Worm (Caenorhabditis elegans) whole organism, early embryonic: ENCODE measurements around the gene T03D3.5.

Source experiments
- B0310.2 ChIP-seq: sonication (generic microtip); optimal IDR thresholded peaks from 2 replicates; lab custom pipeline; 2016; ENCODE audit warnings: mild to moderate bottlenecking, missing genetic modification characterization, missing compliant biosample characterization
- F13C5.2 ChIP-seq: sonication (generic microtip); optimal IDR thresholded peaks from 2 replicates; lab custom pipeline; 2017; ENCODE audit warnings: mild to moderate bottlenecking, missing genetic modification characterization, inconsistent platforms, missing compliant biosample characterization
- aly-1 ChIP-seq: sonication (generic microtip); optimal IDR thresholded peaks from 2 replicates; lab custom pipeline; 2016; ENCODE audit warnings: missing genetic modification characterization, missing compliant biosample characterization
- ama-1 ChIP-seq: fragments of 150-350 bp; optimal IDR thresholded peaks from 2 replicates; lab custom pipeline; 2014
- ceh-13 ChIP-seq: fragments of 200-800 bp; sonication (Bioruptor generic); optimal IDR thresholded peaks from 2 replicates; lab custom pipeline; 2018; ENCODE audit warnings: mild to moderate bottlenecking, missing genetic modification characterization, missing compliant biosample characterization
- ceh-36 ChIP-seq: sonication (generic microtip); optimal IDR thresholded peaks from 2 replicates; lab custom pipeline; 2016; ENCODE audit warnings: missing genetic modification characterization, inconsistent platforms, missing compliant biosample characterization
- ets-7 ChIP-seq: sonication (generic microtip); optimal IDR thresholded peaks from 2 replicates; lab custom pipeline; 2016; ENCODE audit warnings: missing genotype, missing genetic modification characterization, missing compliant biosample characterization
- flt-1 ChIP-seq: fragments of 200-800 bp; sonication (Bioruptor generic); IDR thresholded peaks from 2 replicates; pipeline ENCODE4 v1.3.6; 2022; ENCODE audit warnings: missing genetic modification characterization, missing compliant biosample characterization
- hmbx-1 ChIP-seq: sonication (generic microtip); optimal IDR thresholded peaks from 2 replicates; lab custom pipeline; 2016; ENCODE audit warnings: mild to moderate bottlenecking, missing genetic modification characterization, missing compliant biosample characterization
- hmg-4 ChIP-seq: fragments of 200-800 bp; sonication (Bioruptor generic); optimal IDR thresholded peaks from 2 replicates; lab custom pipeline; 2018; ENCODE audit warnings: mild to moderate bottlenecking, missing genetic modification characterization, missing compliant biosample characterization
- hnd-1 ChIP-seq: sonication (generic microtip); optimal IDR thresholded peaks from 2 replicates; lab custom pipeline; 2016; ENCODE audit warnings: missing genetic modification characterization, missing compliant biosample characterization
- pes-1 ChIP-seq: fragments of 200-800 bp; sonication (Bioruptor generic); IDR thresholded peaks from 2 replicates; pipeline ENCODE4 v1.3.6; 2022; ENCODE audit warnings: missing genetic modification reagents, missing genetic modification characterization, missing compliant biosample characterization
- scrt-1 ChIP-seq: fragments of 200-800 bp; sonication (Bioruptor generic); IDR thresholded peaks from 2 replicates; pipeline ENCODE4 v1.3.6; 2022; ENCODE audit warnings: missing genetic modification characterization, missing compliant biosample characterization
- sea-1 ChIP-seq: fragments of 200-800 bp; sonication (Bioruptor generic); conservative IDR thresholded peaks from 2 replicates; pipeline ENCODE4 v1.3.6; 2022; ENCODE audit warnings: missing genetic modification characterization, missing compliant biosample characterization
- tbx-11 ChIP-seq: fragments of 200-800 bp; sonication (Bioruptor generic); IDR thresholded peaks from 2 replicates; pipeline ENCODE4 v1.3.6; 2022; ENCODE audit warnings: missing genetic modification characterization, missing compliant biosample characterization
- tbx-37 ChIP-seq: fragments of 200-800 bp; sonication (Bioruptor generic); conservative IDR thresholded peaks from 2 replicates; pipeline ENCODE4 v1.3.6; 2022; ENCODE audit warnings: missing genetic modification reagents, missing genetic modification characterization, missing compliant biosample characterization
- tra-4 ChIP-seq: sonication (generic microtip); optimal IDR thresholded peaks from 2 replicates; lab custom pipeline; 2017; ENCODE audit warnings: missing genetic modification characterization, missing compliant biosample characterization

T03D3.5 gene

DNA sequence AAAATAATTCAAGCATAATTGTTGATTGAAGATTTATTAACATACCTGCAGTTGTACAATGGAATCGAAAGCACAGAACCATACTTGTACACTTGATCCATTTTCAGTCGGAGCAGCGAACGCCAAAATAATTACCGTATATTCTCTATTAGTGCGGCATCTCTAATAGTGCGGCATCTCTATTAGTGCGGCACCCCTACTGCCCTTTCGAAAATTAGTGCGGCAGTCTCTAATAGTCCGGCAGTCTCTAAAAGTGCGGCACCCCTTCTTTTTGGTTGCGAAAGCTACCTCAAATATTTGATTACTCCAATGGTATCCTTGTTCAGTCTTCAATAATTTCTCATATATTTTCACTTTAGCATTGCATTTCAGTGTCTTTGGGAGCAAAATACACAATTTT, 8.5 kb downstream of the T03D3.5 start, which contains the start of gene srt-34:
srt-34 (minus strand) TSS at position 101 of the 400 bp plus-strand sequence.
- TF ChIP-seq ama-1 (lab: Kevin White, UChicago) (no peak), scrt-1 (GFP tag; lab: Robert Waterston, UW) (no peak), sea-1 (GFP tag; lab: Robert Waterston, UW) (no peak), pes-1 (GFP tag; lab: Robert Waterston, UW) (no peak), F13C5.2 (tag; lab: Kevin White, UChicago) (no peak), ceh-36 (tag; lab: Kevin White, UChicago) (no peak), tra-4 (tag; lab: Kevin White, UChicago) (no peak)

DNA sequence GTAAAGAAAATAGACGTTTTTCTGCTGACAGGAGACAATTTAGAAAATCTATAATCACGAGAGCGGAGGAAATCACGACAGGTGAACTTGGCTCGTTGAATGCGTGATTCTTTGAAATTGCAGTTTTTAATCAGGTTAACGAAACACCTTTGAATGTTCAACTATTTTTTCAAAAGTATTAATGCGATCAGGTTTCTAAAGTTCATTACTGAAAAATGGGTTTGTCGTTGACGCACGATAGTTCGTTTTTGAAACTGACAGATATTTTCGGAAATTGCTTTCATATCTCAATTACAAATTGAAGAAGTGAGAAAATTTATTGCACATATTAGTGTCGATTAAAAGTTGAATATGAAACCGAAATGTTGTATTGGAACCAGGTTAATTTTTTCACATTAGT, 10.7 kb downstream of the T03D3.5 start, which contains the start of gene F54E2.5:
F54E2.5 (minus strand) TSS at position 101 of the 400 bp plus-strand sequence.
- TF ChIP-seq sea-1 (GFP tag; lab: Robert Waterston, UW) (no peak), hmg-4 (GFP tag; lab: Kevin White, UChicago) (no peak)

DNA sequence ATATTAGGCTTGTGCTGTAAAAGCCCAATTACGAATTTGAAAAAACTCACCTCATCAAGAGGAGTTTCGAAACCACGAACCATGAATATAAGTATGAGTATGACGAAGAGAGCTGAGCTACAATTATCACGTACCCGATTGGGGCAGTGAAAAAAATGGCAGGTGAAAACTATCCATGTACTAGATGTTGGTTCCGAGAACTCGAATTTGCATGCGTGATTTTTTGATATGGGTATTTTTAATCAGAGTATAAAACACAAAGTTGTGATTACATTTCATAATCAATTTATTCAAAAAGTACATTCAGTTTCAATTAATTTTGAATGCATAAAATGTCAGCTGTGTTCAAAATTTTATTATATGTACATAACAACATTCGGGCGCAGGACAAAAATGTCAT, 12.8 kb downstream of the T03D3.5 start, which contains the start of gene F54E2.9:
F54E2.9 (minus strand) TSS at position 132 of the 400 bp plus-strand sequence.
- TF ChIP-seq sea-1 (GFP tag; lab: Robert Waterston, UW) (no peak), tra-4 (tag; lab: Kevin White, UChicago) (no peak), tbx-37 (GFP tag; lab: Robert Waterston, UW) (no peak), hmbx-1 (tag; lab: Kevin White, UChicago) (no peak), ceh-36 (tag; lab: Kevin White, UChicago) (no peak), hmg-4 (GFP tag; lab: Kevin White, UChicago) (no peak), hnd-1 (tag; lab: Kevin White, UChicago) (no peak), scrt-1 (GFP tag; lab: Robert Waterston, UW) (no peak), pes-1 (GFP tag; lab: Robert Waterston, UW) (no peak), ceh-13 (no peak), aly-1 (tag; lab: Kevin White, UChicago) (no peak), ama-1 (lab: Kevin White, UChicago) (no peak)

DNA sequence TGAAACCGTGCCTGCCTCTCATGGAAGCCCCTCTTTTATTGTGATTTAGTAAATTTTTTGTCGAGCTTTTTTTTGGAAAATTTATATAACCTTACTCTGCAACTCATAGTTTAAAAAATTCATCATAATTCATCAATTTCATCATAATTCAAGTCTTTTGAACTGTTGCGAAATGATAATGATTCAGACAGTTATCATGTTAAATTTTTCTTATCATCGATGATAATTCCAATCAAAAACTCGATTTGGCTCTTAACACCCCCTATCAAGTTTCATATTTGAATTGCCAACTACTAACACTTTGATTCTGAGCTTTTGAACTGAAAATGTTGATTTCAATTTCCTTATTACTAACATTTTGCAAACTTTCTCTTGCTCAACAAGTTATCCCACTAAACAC, 16.5 kb downstream of the T03D3.5 start, which contains the start of gene F54E2.1:
F54E2.1 (plus strand) TSS at position 235 of the 400 bp plus-strand sequence.
- TF ChIP-seq tra-4 (tag; lab: Kevin White, UChicago) (no peak), hnd-1 (tag; lab: Kevin White, UChicago) (no peak)

DNA sequence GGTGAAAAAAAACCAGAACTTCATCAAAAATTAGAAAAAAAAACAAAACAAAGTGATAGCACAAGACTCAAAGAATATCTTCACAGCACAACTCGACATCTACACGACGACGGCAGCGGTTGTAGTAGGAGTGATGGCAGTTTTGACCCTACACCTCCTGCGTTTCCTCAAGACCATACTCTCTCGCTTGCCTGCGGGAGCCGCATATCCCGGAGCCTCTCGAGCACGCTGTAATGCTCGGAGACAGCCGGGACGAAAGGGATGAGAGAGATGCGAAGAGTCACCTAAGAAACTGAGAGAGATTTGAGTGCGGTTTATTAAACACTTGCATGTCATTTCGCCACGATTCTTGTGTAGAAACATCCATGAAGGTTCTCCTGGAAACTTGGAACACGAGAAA, 17.2 kb downstream of the T03D3.5 start:
- TF ChIP-seq ceh-36 (tag; lab: Kevin White, UChicago) (no peak), ceh-13 (no peak), aly-1 (tag; lab: Kevin White, UChicago) (no peak), pes-1 (GFP tag; lab: Robert Waterston, UW) (no peak), sea-1 (GFP tag; lab: Robert Waterston, UW) (no peak), hmg-4 (GFP tag; lab: Kevin White, UChicago) (no peak), ama-1 (lab: Kevin White, UChicago) (no peak), flt-1 (GFP tag; lab: Robert Waterston, UW) (no peak), tra-4 (tag; lab: Kevin White, UChicago) (no peak), scrt-1 (GFP tag; lab: Robert Waterston, UW) (no peak), B0310.2 (no peak), tbx-11 (no peak; the same call in 1 of the 2 replicates)

DNA sequence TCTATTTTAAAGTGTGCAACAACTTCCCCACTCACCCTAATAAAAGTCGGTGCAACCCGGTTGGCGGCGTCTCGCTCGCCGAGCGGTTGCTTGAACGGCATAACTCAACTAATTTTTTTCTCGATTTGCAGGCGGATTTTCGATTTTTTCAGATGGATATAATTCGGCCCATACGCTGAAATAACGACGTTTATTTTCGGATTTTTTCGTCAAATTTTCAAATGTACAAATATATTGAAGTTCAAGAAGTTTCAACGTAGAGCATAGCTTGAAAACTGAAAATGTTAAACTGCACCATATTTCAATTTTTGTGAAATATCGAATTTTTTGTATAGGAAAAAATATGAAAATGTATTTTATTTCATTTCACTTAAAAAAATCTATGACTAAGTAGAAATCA, 18.9 kb downstream of the T03D3.5 start, which contains the start of gene ketn-1:
ketn-1 (minus strand) TSS at position 101 of the 400 bp plus-strand sequence.
- no peak for TF ChIP-seq scrt-1 (GFP tag; lab: Robert Waterston, UW)
- no peak for TF ChIP-seq sea-1 (GFP tag; lab: Robert Waterston, UW)
- no peak for TF ChIP-seq F13C5.2 (tag; lab: Kevin White, UChicago)
- no peak for TF ChIP-seq hmbx-1 (tag; lab: Kevin White, UChicago)
- TF ChIP-seq aly-1 (tag; lab: Kevin White, UChicago), result no peak
- TF ChIP-seq ama-1 (lab: Kevin White, UChicago), result no peak
- no peak for TF ChIP-seq flt-1 (GFP tag; lab: Robert Waterston, UW)
- TF ChIP-seq hnd-1 (tag; lab: Kevin White, UChicago), result no peak

DNA sequence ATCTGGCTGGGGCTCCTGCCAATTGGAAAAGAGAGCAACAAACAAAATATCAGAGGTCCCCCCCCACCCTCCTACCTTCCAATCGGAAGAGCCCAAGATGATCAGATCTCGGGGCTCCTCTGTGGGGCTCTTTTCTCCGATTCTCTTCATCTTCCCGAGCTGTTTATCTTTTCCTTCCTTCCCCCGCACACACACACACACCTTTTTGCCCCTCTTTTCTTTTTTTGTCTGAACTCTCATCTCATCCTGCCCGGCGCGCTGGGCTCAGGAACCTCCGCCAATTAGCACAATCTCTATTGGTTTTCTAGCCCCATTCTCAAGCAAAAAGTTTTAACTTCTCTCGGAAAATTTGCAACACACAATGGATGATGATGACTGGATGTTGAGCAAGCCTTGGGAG, 23.4 kb downstream of the T03D3.5 start:
- TF ChIP-seq F13C5.2 (tag; lab: Kevin White, UChicago) (no peak), pes-1 (GFP tag; lab: Robert Waterston, UW) (no peak), hmbx-1 (tag; lab: Kevin White, UChicago) (no peak), ceh-36 (tag; lab: Kevin White, UChicago) (no peak), tra-4 (tag; lab: Kevin White, UChicago) (no peak), hnd-1 (tag; lab: Kevin White, UChicago) (no peak), tbx-11 (no peak), B0310.2 (no peak), ceh-13 (no peak), sea-1 (GFP tag; lab: Robert Waterston, UW) (no peak), aly-1 (tag; lab: Kevin White, UChicago) (no peak), tbx-37 (GFP tag; lab: Robert Waterston, UW) (no peak), ama-1 (lab: Kevin White, UChicago) (no peak), hmg-4 (GFP tag; lab: Kevin White, UChicago) (no peak), scrt-1 (GFP tag; lab: Robert Waterston, UW) (no peak), ets-7 (tag; lab: Kevin White, UChicago) (no peak), flt-1 (GFP tag; lab: Robert Waterston, UW) (no peak)

DNA sequence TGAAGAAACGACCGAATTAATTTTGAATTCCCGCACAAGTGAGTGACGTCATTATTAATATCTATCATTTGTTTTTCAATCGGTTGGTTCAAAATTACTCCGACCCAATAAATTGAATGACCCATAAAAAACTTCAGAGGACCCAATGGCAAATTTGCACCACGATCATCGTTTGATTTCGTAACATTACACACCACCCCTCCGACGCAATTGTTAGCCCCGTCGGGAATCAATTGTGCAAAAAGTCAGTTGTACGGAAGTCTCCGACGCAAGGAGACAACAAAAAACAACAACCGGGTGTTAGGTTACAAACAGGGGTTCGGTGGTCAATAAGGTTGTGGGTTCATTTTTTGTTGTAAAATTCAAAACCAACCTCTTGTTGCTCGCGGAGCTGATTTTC, 24.7 kb downstream of the T03D3.5 start:
- no peak for TF ChIP-seq aly-1 (tag; lab: Kevin White, UChicago)
